Fruit fly (Drosophila melanogaster): ENCODE results near the gene Prp5.

Gene Prp5

DNA sequence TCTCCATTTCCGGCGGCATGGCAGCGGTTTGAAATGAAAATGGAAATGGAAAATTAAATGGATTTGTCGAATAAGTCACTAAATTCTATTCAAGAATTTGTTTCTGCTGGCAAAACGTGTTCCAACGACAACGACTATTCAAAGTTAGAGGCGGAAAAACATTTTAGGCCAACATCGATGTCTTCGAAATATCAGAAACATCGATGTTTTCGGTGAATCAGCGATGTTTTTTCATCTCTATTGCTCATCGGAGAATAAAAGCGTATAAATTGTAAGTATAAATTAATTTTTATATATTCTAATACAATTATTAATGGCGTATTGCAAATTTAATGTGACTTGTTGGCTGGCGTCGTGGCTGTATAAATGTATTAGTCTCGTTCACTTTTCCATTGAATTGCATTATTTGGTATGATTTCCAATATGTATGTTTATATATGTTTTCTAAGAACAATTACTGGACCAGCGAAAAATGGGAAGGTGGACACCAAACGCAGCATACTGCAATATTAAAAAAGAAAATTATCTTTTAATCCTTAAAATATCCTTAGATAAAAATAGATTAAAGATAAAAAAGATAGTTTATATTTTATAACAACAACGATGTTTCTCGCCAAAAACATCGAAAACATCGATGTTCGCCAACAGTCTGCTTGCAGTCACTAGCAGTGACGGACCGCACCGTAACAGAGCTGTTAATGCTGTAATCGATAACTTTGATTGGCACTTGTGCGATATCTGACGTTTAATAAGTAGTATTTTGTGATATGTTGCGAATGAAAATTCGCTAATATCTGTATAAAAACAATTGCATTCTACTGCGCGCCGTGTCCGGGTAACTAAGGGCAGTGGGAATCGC is at the start of gene Prp5, which contains the start of gene CG12608:
TSS of gene Prp5 (plus strand) at position 697 of the 859 bp plus-strand sequence.
TSS of gene CG12608 (minus strand) at position 153 of the 859 bp plus-strand sequence.
- TF ChIP-seq CG17801 (GFP tag; optimal IDR thresholded peaks at IDR 0.05; ENCODE audit: partially characterized antibody), result no peak

- no peak for TF ChIP-seq CG17801 (GFP tag; optimal IDR thresholded peaks at IDR 0.05; ENCODE audit: partially characterized antibody)
Observed at dm6 chrX:15296969-15297816, 47.8 kb upstream of the Prp5 start, which contains the start of gene gce. Gene gce, plus strand, starts transcription at chrX:15297766.

DNA sequence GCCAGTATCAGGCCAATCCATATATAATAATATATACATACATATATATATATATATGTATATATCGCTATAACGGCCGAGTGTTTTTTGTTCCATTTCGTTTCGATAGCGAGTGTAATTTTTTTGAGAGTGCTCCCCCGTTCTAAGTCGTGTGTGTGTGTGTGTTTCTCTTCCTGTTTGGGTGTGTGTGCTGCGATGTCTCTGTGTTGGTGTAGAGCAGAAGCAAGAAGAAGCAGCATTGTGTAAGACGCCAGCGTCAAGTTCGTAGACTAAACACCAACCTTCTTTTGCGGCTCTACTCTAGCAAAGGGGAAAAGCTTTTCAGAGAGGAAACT is 47.0 kb upstream of the Prp5 start:
- no peak for TF ChIP-seq CG17801 (GFP tag; optimal IDR thresholded peaks at IDR 0.05; ENCODE audit: partially characterized antibody)

DNA sequence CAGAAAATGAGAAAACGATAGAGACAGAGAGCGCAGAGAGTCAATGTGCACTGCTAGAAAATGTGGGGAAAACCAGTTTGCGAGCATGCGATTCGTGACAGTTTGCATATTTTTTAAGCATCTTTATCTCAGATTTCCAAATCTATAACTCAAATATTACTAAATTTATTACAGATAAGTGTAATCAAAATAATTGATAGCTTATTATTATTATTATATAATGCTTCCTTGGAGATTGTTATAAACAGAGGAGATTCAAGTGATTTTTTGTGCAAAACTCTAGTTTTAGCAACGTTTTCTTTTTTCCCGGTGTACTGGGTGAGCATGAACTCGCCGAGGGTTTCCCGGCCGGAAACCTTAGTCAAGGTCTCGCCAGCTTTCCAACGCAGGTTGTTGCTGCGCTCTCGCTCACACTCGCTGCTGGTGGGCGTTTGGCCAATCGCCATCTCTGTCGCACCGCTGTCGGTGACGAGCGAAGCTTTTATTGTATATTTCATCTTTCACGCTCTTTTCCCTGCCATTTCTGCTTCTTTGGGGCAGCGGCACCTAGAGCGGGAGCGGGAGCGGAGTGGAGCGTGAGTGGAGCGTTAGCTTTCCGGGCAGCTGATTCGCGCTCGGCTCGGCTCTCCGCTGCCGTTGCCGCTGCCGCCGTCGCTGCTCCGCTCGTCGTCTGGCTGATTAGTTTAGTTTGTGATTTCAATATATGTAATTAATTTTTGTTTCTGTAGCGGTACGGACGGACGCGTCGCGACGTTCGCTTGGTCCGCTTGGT is 46.5 kb upstream of the Prp5 start:
- TF ChIP-seq CG17801 (GFP tag; optimal IDR thresholded peaks at IDR 0.05; ENCODE audit: partially characterized antibody), result peak; percentile 96

- TF ChIP-seq CG17801 (GFP tag; optimal IDR thresholded peaks at IDR 0.05; ENCODE audit: partially characterized antibody), result no peak
Observed at dm6 chrX:15299927-15300740, 44.8 kb upstream of the Prp5 start.

DNA sequence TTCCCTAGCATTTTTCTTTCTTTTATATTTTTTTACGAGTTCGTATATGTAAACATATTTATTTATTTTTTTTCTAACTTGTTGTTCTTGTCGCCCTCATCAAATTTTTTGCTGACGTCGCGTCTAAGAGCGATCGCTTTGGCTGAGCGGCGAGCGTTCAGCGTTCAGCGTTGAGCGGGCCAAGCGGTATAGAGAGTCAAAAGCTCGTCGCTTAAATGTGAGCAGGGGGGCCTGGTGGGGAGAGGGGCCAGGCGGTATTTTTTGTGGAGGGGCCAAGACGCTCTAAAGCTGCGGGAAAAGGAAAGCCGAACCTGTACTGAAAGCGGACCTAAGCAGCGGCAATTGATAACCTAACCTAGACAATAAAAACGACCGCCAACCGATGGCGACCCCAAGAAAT is 43.8 kb upstream of the Prp5 start:
- TF ChIP-seq CG17801 (GFP tag; optimal IDR thresholded peaks at IDR 0.05; ENCODE audit: partially characterized antibody), result peak; percentile 53

dm6 chrX:15303176-15304115 is 41.5 kb upstream of the Prp5 start:
- peak; percentile 96 for TF ChIP-seq CG17801 (GFP tag; optimal IDR thresholded peaks at IDR 0.05; ENCODE audit: partially characterized antibody)

DNA sequence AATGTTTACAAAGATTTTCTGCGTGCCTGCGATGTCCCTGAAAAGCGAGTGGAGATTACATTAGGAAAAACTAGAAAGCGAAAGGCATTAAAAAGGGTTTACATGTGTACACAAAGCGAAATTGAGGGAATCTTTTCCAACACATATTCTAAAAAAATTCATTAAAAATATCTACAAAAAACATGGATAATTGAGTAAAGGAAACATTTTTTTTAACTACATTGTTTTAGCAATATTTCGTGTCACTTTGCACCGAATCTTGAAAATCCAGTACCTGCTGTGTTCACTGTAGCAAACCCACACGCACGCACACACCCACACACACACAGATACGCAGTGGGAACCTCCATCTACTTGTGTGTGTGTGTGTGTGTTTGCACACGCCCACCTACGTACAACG is 40.8 kb upstream of the Prp5 start:
- TF ChIP-seq CG17801 (GFP tag; optimal IDR thresholded peaks at IDR 0.05; ENCODE audit: partially characterized antibody), result no peak

DNA sequence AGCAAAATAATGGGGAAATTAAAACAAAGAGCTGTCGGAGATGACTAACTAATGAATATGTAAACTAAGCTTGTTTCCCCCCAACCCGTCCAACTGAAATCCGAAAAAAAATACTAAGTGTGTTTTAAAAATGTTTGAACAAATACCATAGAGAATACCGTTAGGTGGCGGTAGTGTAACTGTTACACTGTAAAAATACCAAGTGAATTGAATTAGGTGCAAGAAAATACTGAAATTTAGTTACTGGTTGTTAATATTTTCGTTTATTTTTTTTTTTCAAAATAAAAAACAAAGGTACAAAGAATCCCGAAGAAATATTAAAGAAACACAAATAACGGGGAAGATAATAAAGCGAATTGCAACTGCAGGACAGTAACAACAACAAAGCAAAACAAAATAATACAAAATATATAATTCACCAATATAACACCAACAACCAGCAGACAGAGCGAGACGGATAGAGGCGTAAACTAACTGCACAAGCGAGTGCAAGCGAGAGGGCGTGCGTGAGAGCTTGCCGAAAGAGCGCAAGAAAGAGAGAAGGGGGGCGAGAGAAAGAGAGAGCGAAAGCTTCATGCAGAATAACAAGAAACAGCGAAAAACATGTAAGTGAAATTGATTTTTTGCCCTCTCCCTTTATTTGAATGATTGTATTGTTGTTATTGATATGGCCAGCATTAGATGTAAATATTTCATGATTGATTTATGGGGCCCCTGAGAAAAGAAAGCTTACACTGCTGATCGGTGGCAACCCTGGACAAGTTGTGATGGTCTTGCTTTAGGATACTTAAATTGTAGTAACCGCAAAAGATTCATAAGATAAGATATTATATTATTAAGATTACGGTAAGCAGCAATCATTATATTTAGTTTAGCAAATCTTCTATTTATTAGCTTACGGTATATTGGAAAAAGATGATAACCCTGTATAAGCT is 38.7 kb upstream of the Prp5 start:
- peak; percentile 59 for TF ChIP-seq CG17801 (GFP tag; optimal IDR thresholded peaks at IDR 0.05; ENCODE audit: partially characterized antibody)

DNA sequence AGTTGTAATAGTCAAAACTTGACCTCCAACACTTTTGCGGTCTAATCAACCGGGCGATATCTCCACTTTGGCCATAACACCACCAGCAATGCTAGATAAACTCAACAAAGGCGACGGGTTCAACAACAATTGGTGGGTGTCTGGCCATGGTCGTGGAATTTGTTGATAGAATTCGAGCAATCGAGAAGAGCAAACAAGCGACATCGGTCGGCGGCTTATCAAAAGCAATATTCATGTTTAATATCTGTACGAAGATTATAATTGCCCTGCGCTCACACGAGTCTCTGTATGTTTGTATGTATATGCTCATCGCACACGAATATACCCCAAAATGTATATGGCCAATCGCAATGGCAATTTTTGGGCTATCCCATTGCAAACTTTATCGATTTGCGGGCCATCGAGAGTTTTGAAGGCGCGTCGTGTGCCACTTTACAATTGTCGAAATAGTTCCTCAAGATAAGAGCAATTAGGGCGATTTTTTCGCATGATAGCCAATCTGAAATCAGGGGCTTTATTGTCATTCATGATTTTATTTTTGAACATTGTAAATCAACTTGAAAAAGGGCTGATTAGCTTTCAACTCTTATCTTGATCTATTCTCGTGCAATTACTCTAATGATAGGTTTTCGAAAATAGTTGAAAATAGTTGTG is 37.4 kb upstream of the Prp5 start:
- TF ChIP-seq CG17801 (GFP tag; optimal IDR thresholded peaks at IDR 0.05; ENCODE audit: partially characterized antibody), result no peak

DNA sequence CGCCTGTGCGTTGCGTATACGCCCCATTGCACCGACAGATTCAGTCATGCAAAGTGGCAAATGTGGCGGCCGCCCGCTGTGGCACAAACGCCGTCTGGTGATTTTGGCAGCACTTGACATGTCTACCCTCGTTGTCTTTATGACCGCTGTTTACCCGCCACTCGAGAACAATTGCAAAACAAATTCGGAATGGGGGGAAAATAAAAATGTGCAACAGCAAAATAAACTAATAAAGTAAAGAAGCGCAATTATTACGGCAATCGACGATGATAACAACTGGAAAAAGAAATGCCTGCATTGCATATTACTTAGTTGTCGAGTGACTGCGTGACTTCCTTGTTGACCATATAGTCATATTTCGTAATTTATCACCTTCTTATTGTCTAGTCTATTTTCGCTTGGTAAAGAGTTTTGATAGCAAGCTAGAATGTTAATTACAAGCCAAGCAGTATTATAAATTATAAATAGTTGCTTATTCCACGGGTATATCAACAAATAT is 36.5 kb upstream of the Prp5 start:
- TF ChIP-seq CG17801 (GFP tag; optimal IDR thresholded peaks at IDR 0.05; ENCODE audit: partially characterized antibody), result peak; percentile 81

Data from ovary, adult (tissue).